Fruit fly (Drosophila melanogaster): Measurements from ENCODE around the gene CG13305.

The CG13305 gene

DNA sequence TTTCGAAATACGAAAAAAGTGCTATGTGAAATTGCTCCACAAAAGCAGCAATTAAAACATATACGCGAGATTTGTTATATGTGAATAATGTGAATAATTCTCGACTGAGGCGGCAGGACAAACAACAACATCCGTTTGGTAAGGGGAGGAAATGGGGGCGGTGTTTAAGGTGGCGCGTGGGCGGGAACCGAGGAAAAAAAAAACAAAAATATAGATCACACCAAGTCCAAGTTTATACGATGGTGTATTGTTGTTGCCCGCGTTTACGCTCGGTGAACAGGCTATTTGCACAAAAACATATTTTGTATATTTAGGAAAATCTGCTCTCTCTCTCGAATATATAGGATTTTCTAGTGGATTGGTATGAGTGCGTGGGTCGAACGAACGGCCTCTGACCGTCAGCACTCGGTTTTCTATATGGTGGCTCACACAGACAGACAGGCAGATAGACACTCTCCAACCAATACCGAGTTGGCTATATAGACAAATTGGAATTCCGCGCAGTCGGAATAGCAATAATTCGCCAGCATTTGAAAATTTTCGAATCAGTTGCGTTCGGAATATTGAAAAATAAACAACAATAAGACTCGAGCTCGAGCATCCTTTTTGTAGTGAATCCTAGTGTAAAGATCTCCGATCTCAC, 16.8 kb downstream of the CG13305 start:
- TF ChIP-seq CG8478 (optimal IDR thresholded peaks at IDR 0.05) (no peak), CTCF (optimal IDR thresholded peaks at IDR 0.05) (no peak)

DNA sequence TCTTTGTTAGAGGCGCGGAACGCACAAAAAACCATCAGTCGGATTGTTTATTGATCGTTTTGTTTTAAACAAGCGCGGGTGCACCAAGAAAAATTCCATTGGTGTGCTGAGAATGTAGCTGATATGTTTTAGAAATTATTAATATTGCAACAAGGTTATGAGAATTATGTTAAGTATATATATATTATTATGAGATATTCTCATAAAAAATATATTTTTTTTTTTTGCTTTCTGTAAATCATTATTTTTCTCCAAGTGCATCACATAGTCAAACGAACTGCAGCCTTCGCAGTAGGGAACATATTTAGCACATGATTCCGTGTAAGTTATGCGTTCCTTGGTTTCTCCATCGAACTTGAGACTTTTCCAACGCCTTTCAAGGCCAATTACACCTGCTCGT, 17.7 kb downstream of the CG13305 start:
- TF ChIP-seq CTCF (optimal IDR thresholded peaks at IDR 0.05) (no peak), CG8478 (optimal IDR thresholded peaks at IDR 0.05) (no peak)

DNA sequence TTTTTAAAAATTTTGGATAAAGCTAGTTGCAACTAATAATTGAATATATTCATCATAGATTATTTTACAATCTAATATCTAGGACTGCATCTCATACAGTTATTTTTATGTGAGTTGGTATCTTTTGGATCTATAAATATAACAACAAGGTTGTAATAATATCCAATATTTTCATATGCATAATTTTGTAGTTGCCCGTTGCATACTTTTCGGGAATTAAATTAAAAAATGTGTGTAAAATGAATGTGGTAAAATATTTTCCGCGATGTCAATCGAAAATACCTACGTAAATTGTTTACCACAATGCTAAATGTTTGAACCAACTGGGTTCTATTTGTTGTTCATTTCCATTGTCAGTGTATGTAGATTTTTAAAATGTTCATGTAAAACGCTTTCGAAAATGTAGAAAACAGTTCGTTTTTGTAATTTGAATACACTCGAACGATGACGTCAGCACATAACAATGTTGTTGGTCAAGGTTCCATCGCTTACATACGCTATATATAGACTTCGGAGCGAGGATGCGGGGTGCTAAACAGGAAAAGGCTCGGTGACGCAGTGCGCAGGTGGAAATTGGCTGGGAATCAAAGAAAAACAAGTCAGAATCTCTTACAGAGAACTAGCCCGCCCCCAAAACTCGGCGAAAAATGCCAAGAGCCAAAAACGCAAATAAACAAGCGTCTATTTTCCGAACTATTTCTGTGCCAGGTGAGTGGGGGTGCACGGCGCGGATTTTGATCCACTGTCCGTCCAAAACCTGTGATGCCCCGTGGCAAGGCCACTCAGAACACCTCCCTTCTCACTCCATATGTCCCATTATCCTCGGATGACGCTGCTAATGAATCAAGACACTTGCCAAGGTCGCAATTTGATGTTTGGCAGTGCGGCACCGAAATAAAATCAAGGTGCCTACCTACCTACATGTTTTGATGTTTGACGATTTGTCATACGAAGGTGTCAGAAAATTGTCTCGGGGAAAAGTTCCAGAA, 18.5 kb downstream of the CG13305 start:
- TF ChIP-seq CTCF (optimal IDR thresholded peaks at IDR 0.05) (peak; percentile 73 to 78), CG8478 (optimal IDR thresholded peaks at IDR 0.05) (no peak)

DNA sequence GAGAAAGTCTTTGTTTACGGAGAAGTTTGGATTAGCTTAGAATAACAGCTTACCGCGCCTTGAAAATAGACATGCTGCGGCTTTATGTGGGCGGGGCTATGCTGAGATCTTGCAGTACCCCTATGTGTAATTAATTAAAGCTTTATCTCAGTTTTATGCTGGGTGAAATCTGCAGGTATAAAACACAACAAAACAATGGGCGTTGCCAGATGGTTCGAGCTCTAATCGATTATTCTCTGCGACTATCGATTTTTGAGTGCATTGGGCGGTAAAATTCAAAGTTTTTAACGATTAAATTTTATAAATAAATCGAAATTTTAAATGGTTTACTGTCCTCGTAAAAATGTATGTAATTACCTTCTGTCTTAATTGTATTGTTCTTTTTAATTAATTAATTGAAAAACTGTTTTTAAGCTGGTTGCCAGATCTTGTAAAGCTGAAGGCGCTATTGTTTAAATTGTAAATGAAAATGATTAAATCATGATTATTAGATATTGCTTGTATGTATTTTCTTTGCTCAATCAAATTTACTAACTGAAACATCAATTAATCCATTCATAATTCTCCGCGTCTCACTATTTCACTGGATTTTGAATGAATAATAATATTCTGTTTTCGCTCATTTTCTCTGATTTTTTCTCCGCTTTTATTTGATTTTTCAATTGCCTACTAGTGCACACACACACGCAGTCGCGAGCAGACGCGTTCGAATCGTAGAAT, 22.8 kb downstream of the CG13305 start, which contains the start of the genes GAPsec and Zasp66:
Gene GAPsec (minus strand): TSS at position 200 of the 720 bp plus-strand sequence.
Gene Zasp66 (plus strand): TSS at position 670 of the 720 bp plus-strand sequence.
- TF ChIP-seq CTCF (optimal IDR thresholded peaks at IDR 0.05) (no peak), CG8478 (optimal IDR thresholded peaks at IDR 0.05) (no peak)

DNA sequence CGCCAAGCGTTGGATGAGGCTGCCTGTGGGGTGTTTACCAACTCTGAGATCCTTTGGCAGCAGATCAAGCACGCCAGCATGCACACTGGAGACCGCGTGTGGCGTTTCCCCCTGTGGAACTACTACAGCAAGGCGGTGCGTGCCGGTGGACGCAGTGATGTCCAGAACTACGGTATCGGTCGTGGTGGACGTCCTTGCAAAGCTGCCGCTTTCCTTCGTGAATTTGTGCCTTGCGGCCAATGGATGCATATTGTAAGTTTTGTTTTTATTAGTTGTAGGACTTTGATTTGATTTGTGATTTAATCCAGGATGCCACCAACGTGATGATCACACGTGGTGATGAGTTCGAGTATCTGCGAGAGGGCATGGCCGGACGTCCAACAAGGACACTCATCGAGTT, 25.2 kb downstream of the CG13305 start:
- no peak for TF ChIP-seq CTCF (optimal IDR thresholded peaks at IDR 0.05)
- no peak for TF ChIP-seq CG8478 (optimal IDR thresholded peaks at IDR 0.05)

DNA sequence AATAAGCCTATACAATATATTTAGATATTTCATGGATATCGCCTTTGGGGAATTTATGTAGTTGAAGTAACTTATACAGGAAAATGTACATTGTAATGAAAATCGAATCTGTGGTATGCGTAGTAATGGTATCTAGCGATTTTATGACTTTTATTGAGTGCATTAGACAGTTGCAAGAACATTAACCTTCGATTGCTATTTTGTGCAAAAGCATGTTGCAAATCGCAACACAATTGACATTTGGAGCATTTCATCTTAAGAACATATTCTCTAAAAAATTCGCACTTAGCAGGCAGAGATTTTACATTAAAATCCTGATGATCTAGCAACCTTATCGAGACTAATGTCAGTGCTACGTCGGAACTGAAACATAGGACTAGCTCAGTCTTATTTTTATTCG, 27.0 kb downstream of the CG13305 start, which contains the start of gene S-Lap2:
Gene S-Lap2 (plus strand): TSS at position 301 of the 400 bp plus-strand sequence.
- no peak for TF ChIP-seq CTCF (optimal IDR thresholded peaks at IDR 0.05)
- TF ChIP-seq CG8478 (optimal IDR thresholded peaks at IDR 0.05) = no peak

DNA sequence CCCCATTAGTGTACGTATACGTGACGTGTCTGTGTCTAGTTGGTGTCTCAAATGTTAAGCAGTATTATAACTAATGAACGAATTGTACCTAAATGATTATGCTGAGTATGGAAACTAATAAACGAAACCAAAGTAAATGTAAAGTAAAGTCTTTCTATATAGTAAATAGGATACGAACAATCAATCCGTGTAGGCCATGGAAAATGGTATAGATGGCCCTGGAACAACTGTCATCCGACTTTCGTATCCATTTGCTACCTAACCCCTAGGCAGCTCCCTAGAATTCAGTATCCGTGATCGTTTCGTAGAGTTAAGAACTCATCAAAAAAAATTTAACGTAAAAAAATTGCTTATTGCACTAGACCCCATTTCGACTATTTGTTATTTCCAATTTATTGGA, 29.7 kb downstream of the CG13305 start, which contains the start of gene S-Lap1:
Gene S-Lap1 (plus strand): TSS at position 301 of the 400 bp plus-strand sequence.
- no peak for TF ChIP-seq CG8478 (optimal IDR thresholded peaks at IDR 0.05)
- no peak for TF ChIP-seq CTCF (optimal IDR thresholded peaks at IDR 0.05)

DNA sequence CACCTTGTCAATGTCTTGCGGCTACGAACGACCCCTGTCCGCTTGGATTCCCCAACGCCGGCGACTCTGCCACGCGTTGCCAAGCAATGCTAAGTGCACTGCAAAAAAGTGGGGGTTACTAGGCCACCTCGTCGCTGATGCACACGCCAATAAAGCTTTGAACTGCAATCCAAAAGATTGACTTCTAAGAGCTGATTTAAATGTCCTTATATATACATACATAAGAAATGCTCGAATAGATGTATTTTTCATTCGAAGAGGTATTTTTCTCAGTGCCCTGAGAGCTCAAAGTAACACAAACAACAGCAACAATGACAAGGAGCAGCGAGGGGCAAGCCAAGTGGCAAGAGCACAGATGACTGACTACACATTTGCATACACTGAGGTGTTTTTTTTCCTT, 39.2 kb downstream of the CG13305 start:
- TF ChIP-seq CG8478 (optimal IDR thresholded peaks at IDR 0.05) (no peak), CTCF (optimal IDR thresholded peaks at IDR 0.05) (no peak)

DNA sequence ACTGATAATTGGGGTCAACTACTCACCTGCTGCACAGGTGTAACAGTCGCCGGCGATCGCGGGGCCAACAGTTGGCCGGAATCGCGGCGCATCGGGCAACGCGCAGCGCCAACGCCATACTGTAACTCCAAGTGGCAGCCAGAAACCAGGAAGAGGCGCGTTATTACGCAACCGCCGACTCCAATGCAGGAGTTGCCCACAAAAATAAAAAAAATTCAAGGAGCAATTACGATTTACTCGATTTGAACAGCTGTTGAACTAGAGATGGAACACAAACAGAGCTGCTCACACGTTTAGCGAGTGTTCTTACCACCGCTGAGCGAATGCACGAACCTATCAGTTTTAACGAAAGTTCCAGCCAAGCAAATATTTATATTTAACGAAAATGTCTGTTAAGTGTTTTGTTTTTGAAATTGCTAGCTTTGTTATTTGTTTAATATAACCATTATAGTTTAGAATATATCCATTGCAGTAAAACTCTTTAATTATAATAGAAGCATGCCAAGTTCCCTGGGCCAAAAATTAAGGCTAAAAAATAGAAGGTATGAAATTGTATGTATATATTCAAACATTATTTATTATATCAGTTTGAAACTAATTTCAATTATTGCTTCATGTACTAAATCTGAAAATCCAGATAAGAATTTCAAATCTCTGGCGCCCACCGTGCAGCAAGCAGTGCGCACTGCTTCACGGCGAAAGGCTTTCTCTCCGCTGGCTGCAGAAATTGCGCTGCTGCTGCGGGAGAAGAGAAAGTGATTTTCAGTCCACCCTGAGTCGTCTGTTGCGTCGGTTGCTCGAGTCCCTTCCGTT, 42.5 kb downstream of the CG13305 start, which contains the start of the genes CG5989 and CG6282:
Gene CG5989 (minus strand): TSS at position 270 of the 813 bp plus-strand sequence.
Gene CG6282 (plus strand): TSS at position 778 of the 813 bp plus-strand sequence.
- no peak for TF ChIP-seq CG8478 (optimal IDR thresholded peaks at IDR 0.05)
- TF ChIP-seq CTCF (optimal IDR thresholded peaks at IDR 0.05) = peak; percentile 31 to 56

DNA sequence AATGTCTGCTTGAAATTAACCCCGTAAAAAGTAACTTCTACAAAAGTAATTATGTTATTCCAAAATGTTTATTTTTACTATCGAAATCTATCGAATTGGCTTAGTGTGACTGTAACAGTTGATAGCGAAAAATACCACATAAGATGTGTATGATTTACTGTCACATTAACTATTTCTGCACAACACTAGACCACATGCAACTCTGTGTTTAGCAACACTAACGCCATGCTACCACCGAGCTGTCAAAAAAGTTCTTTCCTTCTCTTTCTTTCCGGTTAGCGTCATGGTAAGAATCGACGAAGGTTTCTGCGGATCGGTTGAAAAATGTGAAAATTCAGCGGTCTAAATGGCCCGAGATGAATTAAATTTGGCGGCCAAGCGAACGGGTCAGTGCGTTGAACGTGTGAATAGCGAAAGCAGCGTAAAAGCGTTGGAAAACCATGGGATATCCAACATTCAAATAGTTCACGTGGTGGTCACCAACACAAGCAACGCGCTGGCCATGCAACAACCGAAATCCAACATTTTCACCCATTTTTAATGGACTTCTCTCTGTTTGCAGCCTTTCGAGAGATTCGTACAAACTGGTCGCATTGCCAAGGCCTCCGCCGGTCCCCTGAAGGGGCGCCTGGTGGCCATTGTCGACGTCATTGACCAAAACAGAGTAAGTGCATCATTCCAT, 45.7 kb downstream of the CG13305 start, which contains the start of the genes Nelf-E and RpL14:
Gene Nelf-E (minus strand): TSS at position 128 of the 682 bp plus-strand sequence.
Gene RpL14 (plus strand): TSS at position 255 of the 682 bp plus-strand sequence.
- TF ChIP-seq CTCF (optimal IDR thresholded peaks at IDR 0.05) (peak; percentile 26 to 28), CG8478 (optimal IDR thresholded peaks at IDR 0.05) (no peak)

All from S2 (cell line).